Worm (Caenorhabditis elegans): ENCODE data around the gene comt-4.

Gene comt-4

ce11 chrV:2018689-2019088 lies 31.3 kb downstream of the comt-4 start, which contains the start of gene F59A7.14:
TSS of gene F59A7.14 (plus strand) at chrV:2018989.
- no peak for TF ChIP-seq aly-2 (tag; optimal IDR thresholded peaks at IDR 0.05)
- TF ChIP-seq lsy-2 (tag; optimal IDR thresholded peaks at IDR 0.05), result no peak
- no peak for TF ChIP-seq blmp-1 (tag; optimal IDR thresholded peaks at IDR 0.05; ENCODE audit: insufficient read depth)
- TF ChIP-seq unc-62 (GFP tag; optimal IDR thresholded peaks at IDR 0.05), result no peak
- TF ChIP-seq ztf-11 (tag; optimal IDR thresholded peaks at IDR 0.05), result no peak

ce11 chrV:2016428-2016827 lies 33.6 kb downstream of the comt-4 start, which contains the start of gene F59A7.2:
TSS of gene F59A7.2 (minus strand) at chrV:2016528.
- TF ChIP-seq R02D3.7 (tag; optimal IDR thresholded peaks at IDR 0.05) (no peak), sma-9 (GFP tag; optimal IDR thresholded peaks at IDR 0.05) (no peak), sma-9 (tag; optimal IDR thresholded peaks at IDR 0.05) (no peak), ztf-1 (GFP tag; conservative IDR thresholded peaks at IDR 0.05) (no peak), nhr-10 (tag; optimal IDR thresholded peaks at IDR 0.05) (no peak), nhr-129 (tag; optimal IDR thresholded peaks at IDR 0.05) (no peak), ceh-16 (tag; optimal IDR thresholded peaks at IDR 0.05) (no peak), nhr-12 (tag; optimal IDR thresholded peaks at IDR 0.05) (no peak), mdl-1 (tag; optimal IDR thresholded peaks at IDR 0.05) (no peak)

DNA sequence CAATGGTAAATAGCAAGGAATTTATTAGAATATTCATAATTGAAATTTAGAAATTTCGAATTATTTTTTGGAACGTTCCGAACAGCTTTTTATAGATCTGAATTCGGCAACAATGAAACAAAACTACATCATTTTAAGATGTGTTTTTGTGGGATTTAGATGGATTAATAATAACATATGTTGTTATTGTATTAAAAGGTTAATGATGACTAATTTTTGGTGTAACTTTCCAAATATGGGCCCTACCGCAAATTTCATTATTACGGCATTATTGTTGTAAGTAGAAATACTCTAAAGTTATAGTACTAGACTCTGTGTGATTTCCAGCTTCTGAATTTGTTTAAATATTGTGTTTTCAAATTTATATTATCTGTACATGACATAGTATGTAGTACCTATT lies 36.2 kb downstream of the comt-4 start, which contains the start of gene F59A7.11:
Gene F59A7.11 (minus strand): TSS at position 101 of the 400 bp plus-strand sequence.
- TF ChIP-seq unc-39 (tag; optimal IDR thresholded peaks at IDR 0.05) (no peak), F13H6.1 (tag; optimal IDR thresholded peaks at IDR 0.05) (no peak), sma-3 (GFP tag; optimal IDR thresholded peaks at IDR 0.05) (no peak), lin-11 (tag; optimal IDR thresholded peaks at IDR 0.05) (no peak), nhr-23 (tag; optimal IDR thresholded peaks at IDR 0.05) (no peak), aly-2 (tag; optimal IDR thresholded peaks at IDR 0.05) (no peak), lin-39 (tag; optimal IDR thresholded peaks at IDR 0.05) (no peak), ceh-16 (tag; optimal IDR thresholded peaks at IDR 0.05) (no peak), nhr-21 (tag; optimal IDR thresholded peaks at IDR 0.05) (no peak), blmp-1 (tag; optimal IDR thresholded peaks at IDR 0.05; ENCODE audit: insufficient read depth) (no peak), ztf-11 (tag; optimal IDR thresholded peaks at IDR 0.05) (no peak), nhr-12 (tag; optimal IDR thresholded peaks at IDR 0.05) (no peak), alr-1 (tag; optimal IDR thresholded peaks at IDR 0.05) (no peak), nhr-237 (tag; optimal IDR thresholded peaks at IDR 0.05) (no peak), elt-1 (tag; optimal IDR thresholded peaks at IDR 0.05) (no peak), gmeb-1 (tag; optimal IDR thresholded peaks at IDR 0.05) (no peak), lsy-2 (tag; optimal IDR thresholded peaks at IDR 0.05) (no peak), ZK546.5 (tag; optimal IDR thresholded peaks at IDR 0.05) (no peak)

DNA sequence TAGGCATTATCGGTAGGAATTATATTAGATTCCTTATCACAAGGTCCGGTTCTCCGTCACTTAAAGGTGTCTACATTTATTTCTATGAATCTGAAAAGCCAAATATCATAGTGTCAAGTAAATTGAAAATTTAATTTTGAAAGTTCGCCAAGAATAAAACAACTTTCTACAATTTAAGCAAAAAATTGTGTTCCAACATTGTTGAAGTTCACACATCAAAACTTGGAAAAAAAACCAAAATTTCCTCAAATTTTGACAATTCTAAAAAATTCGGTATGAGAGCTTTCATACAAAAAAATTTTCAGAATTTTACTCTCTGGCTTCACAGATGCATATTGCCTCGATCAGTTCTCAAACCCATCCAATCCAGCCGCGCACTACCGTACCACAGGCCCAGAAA lies 38.2 kb downstream of the comt-4 start, which contains the start of gene F59A7.7:
Gene F59A7.7 (plus strand): TSS at position 301 of the 400 bp plus-strand sequence.
- no peak for TF ChIP-seq mdl-1 (tag; optimal IDR thresholded peaks at IDR 0.05)
- TF ChIP-seq fos-1 (tag; optimal IDR thresholded peaks at IDR 0.05), result no peak
- no peak for TF ChIP-seq mbf-1 (tag; optimal IDR thresholded peaks at IDR 0.05)
- TF ChIP-seq R02D3.7 (tag; optimal IDR thresholded peaks at IDR 0.05), result no peak
- TF ChIP-seq mab-5 (tag; optimal IDR thresholded peaks at IDR 0.05), result no peak
- TF ChIP-seq sma-3 (GFP tag; optimal IDR thresholded peaks at IDR 0.05), result no peak
- TF ChIP-seq egl-27 (tag; optimal IDR thresholded peaks at IDR 0.05), result no peak
- no peak for TF ChIP-seq nhr-23 (tag; optimal IDR thresholded peaks at IDR 0.05)
- no peak for TF ChIP-seq crh-2 (tag; optimal IDR thresholded peaks at IDR 0.05)
- TF ChIP-seq nhr-11 (tag; optimal IDR thresholded peaks at IDR 0.05), result no peak
- no peak for TF ChIP-seq snpc-4 (tag; optimal IDR thresholded peaks at IDR 0.05)
- TF ChIP-seq unc-62 (GFP tag; optimal IDR thresholded peaks at IDR 0.05), result no peak
- TF ChIP-seq nhr-77 (tag; optimal IDR thresholded peaks at IDR 0.05), result no peak
- no peak for TF ChIP-seq F13H6.1 (tag; optimal IDR thresholded peaks at IDR 0.05)
- TF ChIP-seq sem-4 (tag; optimal IDR thresholded peaks at IDR 0.05), result no peak
- no peak for TF ChIP-seq alr-1 (tag; optimal IDR thresholded peaks at IDR 0.05)
- no peak for TF ChIP-seq C34F6.9 (tag; optimal IDR thresholded peaks at IDR 0.05)
- no peak for TF ChIP-seq elt-3 (tag; optimal IDR thresholded peaks at IDR 0.05)
- TF ChIP-seq peb-1 (tag; optimal IDR thresholded peaks at IDR 0.05), result no peak

All from whole organism, L2 larva.